Worm (Caenorhabditis elegans): ENCODE results near the gene ZC190.10.
A peak's percentile ranks its signal among the peaks of the same experiment; 100 is the strongest.

The ZC190.10 gene

ce11 chrV:8716175-8716574 is 20.1 kb upstream of the ZC190.10 start, which contains the start of gene glr-5:
Gene glr-5, plus strand, starts transcription at chrV:8716495.
- no peak for TF ChIP-seq elt-3 (tag; optimal IDR thresholded peaks at IDR 0.05)
- TF ChIP-seq hlh-17 (GFP tag; optimal IDR thresholded peaks at IDR 0.05; ENCODE audit: borderline replicate concordance), result no peak
- peak; percentile 61 for TF ChIP-seq fkh-10 (GFP tag; optimal IDR thresholded peaks at IDR 0.05)
- no peak for TF ChIP-seq ets-5 (GFP tag; IDR thresholded peaks at IDR 0.05)
- TF ChIP-seq nhr-20 (tag; optimal IDR thresholded peaks at IDR 0.05), result no peak
- no peak for TF ChIP-seq C16A3.4 (tag; optimal IDR thresholded peaks at IDR 0.05)
- TF ChIP-seq lin-14 (GFP tag; optimal IDR thresholded peaks at IDR 0.05), result peak; percentile 68
- no peak for TF ChIP-seq sptf-1 (tag; optimal IDR thresholded peaks at IDR 0.05)
- TF ChIP-seq ces-1 (GFP tag; optimal IDR thresholded peaks at IDR 0.05), result peak; percentile 52
- TF ChIP-seq mep-1 (tag; optimal IDR thresholded peaks at IDR 0.05), result no peak
- TF ChIP-seq efl-3 (GFP tag; optimal IDR thresholded peaks at IDR 0.05), result no peak

ce11 chrV:8711910-8712309 is 15.8 kb upstream of the ZC190.10 start, which contains the start of gene ZC178.2:
Gene ZC178.2, minus strand, starts transcription at chrV:8712010.
- no peak for TF ChIP-seq jun-1 (tag; optimal IDR thresholded peaks at IDR 0.05)
- no peak for TF ChIP-seq nhr-28 (tag; optimal IDR thresholded peaks at IDR 0.05)
- no peak for TF ChIP-seq mep-1 (tag; optimal IDR thresholded peaks at IDR 0.05)
- TF ChIP-seq ceh-63 (GFP tag; optimal IDR thresholded peaks at IDR 0.05), result no peak
- no peak for TF ChIP-seq sptf-1 (tag; optimal IDR thresholded peaks at IDR 0.05)
- TF ChIP-seq lin-14 (GFP tag; optimal IDR thresholded peaks at IDR 0.05), result no peak
- TF ChIP-seq egl-27 (tag; optimal IDR thresholded peaks at IDR 0.05), result no peak
- no peak for TF ChIP-seq unc-130 (tag; optimal IDR thresholded peaks at IDR 0.05)
- no peak for TF ChIP-seq egl-13 (tag; optimal IDR thresholded peaks at IDR 0.05)
- TF ChIP-seq isw-1 (GFP tag; IDR thresholded peaks at IDR 0.05), result no peak
- TF ChIP-seq fos-1 (tag; optimal IDR thresholded peaks at IDR 0.05), result no peak
- TF ChIP-seq swsn-7 (tag; optimal IDR thresholded peaks at IDR 0.05), result no peak
- no peak for TF ChIP-seq efl-1 (optimal IDR thresholded peaks at IDR 0.05)
- TF ChIP-seq efl-1 (GFP tag; optimal IDR thresholded peaks at IDR 0.05 in 1 of 2), result no peak
- TF ChIP-seq nhr-19 (GFP tag; conservative IDR thresholded peaks at IDR 0.05), result no peak
- TF ChIP-seq tlp-1 (tag; optimal IDR thresholded peaks at IDR 0.05), result no peak
- TF ChIP-seq mef-2 (tag; optimal IDR thresholded peaks at IDR 0.05), result no peak
- no peak for TF ChIP-seq blmp-1 (tag; optimal IDR thresholded peaks at IDR 0.05)
- TF ChIP-seq tbx-2 (tag; optimal IDR thresholded peaks at IDR 0.05), result no peak
- no peak for TF ChIP-seq nhr-77 (tag; optimal IDR thresholded peaks at IDR 0.05)

ce11 chrV:8687707-8688106 is 8.4 kb downstream of the ZC190.10 start, which contains the start of gene ZC190.8:
Gene ZC190.8, minus strand, starts transcription at chrV:8687807.
- TF ChIP-seq egl-27 (tag; optimal IDR thresholded peaks at IDR 0.05) (no peak), sup-37 (GFP tag; optimal IDR thresholded peaks at IDR 0.05) (no peak)

DNA sequence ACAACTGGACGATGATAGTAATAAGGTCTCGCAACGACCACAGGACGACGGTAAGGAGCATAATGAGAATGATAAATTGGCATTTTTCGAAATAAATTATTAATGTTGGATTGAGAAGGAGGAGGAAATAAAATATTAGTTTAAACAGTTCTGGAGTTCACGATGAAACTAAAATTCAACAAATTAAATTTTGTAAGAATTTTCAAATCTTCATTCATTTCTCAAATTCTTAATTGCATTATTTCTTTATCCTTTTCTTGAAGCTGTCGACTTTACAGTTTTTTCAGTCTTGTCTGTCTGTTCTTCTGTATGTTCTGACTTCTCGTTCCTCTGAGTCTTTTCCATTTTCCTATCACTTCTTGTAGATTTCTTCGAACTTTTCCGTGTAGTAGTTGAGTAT is 9.4 kb downstream of the ZC190.10 start, which contains the start of gene ZC190.7:
Gene ZC190.7, minus strand, starts transcription at position 101 of the 400 bp plus-strand sequence.
- TF ChIP-seq ztf-4 (tag; optimal IDR thresholded peaks at IDR 0.05), result no peak
- TF ChIP-seq unc-30 (tag; optimal IDR thresholded peaks at IDR 0.05), result no peak
- TF ChIP-seq nhr-28 (tag; optimal IDR thresholded peaks at IDR 0.05), result no peak
- TF ChIP-seq pax-3 (tag; optimal IDR thresholded peaks at IDR 0.05), result no peak
- TF ChIP-seq vab-15 (tag; optimal IDR thresholded peaks at IDR 0.05), result no peak
- TF ChIP-seq aly-2 (tag; optimal IDR thresholded peaks at IDR 0.05), result no peak
- TF ChIP-seq mdl-1 (tag; optimal IDR thresholded peaks at IDR 0.05), result no peak
- TF ChIP-seq C04F5.9 (tag; optimal IDR thresholded peaks at IDR 0.05), result no peak
- no peak for TF ChIP-seq sup-37 (GFP tag; optimal IDR thresholded peaks at IDR 0.05)
- no peak for TF ChIP-seq dsc-1 (tag; optimal IDR thresholded peaks at IDR 0.05)
- no peak for TF ChIP-seq aha-1 (tag; optimal IDR thresholded peaks at IDR 0.05)
- no peak for TF ChIP-seq nhr-11 (tag; optimal IDR thresholded peaks at IDR 0.05)
- no peak for TF ChIP-seq fkh-4 (tag; optimal IDR thresholded peaks at IDR 0.05; ENCODE audit: borderline replicate concordance)
- no peak for TF ChIP-seq tlp-1 (tag; optimal IDR thresholded peaks at IDR 0.05)
- TF ChIP-seq lir-3 (tag; optimal IDR thresholded peaks at IDR 0.05; ENCODE audit: poor library complexity), result no peak
- no peak for TF ChIP-seq ces-1 (GFP tag; optimal IDR thresholded peaks at IDR 0.05)
- TF ChIP-seq zag-1 (tag; optimal IDR thresholded peaks at IDR 0.05), result no peak
- TF ChIP-seq xbp-1 (tag; optimal IDR thresholded peaks at IDR 0.05), result no peak
- no peak for TF ChIP-seq jun-1 (tag; optimal IDR thresholded peaks at IDR 0.05)
- no peak for TF ChIP-seq rnt-1 (tag; optimal IDR thresholded peaks at IDR 0.05)
